Fruit fly (Drosophila melanogaster): ENCODE results near the gene CG32686.

DNA sequence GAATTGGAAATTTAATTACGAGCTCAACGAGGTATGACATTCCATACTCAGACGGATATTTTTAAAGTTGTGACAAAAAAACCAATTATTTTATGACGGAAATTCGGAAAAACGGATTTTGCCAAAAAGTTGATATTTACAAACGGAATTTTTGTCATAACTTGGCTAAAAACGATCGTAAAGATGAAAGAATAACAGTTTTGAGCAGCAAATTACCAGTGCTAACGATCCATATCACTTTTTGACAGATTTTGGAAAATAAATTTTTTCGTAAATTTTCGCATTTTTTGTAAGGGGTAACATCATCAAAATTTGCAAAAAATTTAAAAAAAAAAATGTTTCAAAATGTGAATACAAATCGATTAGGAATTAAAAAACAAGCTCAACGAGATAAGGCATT lies 34.6 kb downstream of the CG32686 start:
- TF ChIP-seq psq (optimal IDR thresholded peaks at IDR 0.05) (no peak), Sin3A (optimal IDR thresholded peaks at IDR 0.05) (no peak), insv (optimal IDR thresholded peaks at IDR 0.05) (no peak), Myc (optimal IDR thresholded peaks at IDR 0.05) (no peak)
